Worm (Caenorhabditis elegans) whole organism, L1 larva: Measurements from ENCODE around the gene Y8A9A.2.

Experiments used
- ama-1 ChIP-seq: fragments of 150-350 bp; optimal IDR thresholded peaks from 2 replicates; lab custom pipeline; 2014
- blmp-1 ChIP-seq: fragments of 150-350 bp; optimal IDR thresholded peaks from 2 replicates; lab custom pipeline; 2014; ENCODE audit warnings: missing biosample characterization, missing genetic modification characterization
- dpl-1 ChIP-seq, 3 experiments: fragments of 150-350 bp in 2 of 3; sonication (generic microtip) in 1 of 3; optimal IDR thresholded peaks; 2 replicates each; lab custom pipeline; 2014 to 2017; ENCODE audit warnings: missing biosample characterization in 3 of 3, missing genetic modification characterization in 3 of 3, missing genetic modification reagents in 3 of 3
- fos-1 ChIP-seq: fragments of 150-350 bp; optimal IDR thresholded peaks from 2 replicates; lab custom pipeline; 2014; ENCODE audit warnings: missing biosample characterization, missing genetic modification characterization
- lin-15B ChIP-seq: fragments of 150-350 bp; sonication (generic microtip); optimal IDR thresholded peaks from 3 replicates; lab custom pipeline; 2014; ENCODE audit warnings: missing biosample characterization, missing genetic modification characterization
- nhr-11 ChIP-seq: fragments of 150-350 bp; optimal IDR thresholded peaks from 2 replicates; lab custom pipeline; 2014; ENCODE audit warnings: missing biosample characterization, missing genetic modification characterization
- nhr-19 ChIP-seq: fragments of 200-800 bp; sonication (Bioruptor generic); conservative IDR thresholded peaks from 2 replicates; pipeline ENCODE4 v1.3.6; 2022; ENCODE audit warnings: missing genetic modification characterization, missing compliant biosample characterization
- nhr-237 ChIP-seq: fragments of 150-350 bp; optimal IDR thresholded peaks from 2 replicates; lab custom pipeline; 2014; ENCODE audit warnings: missing biosample characterization, missing genetic modification characterization
- nhr-76 ChIP-seq: sonication (generic microtip); optimal IDR thresholded peaks from 2 replicates; lab custom pipeline; 2017; ENCODE audit warnings: missing biosample characterization, missing genetic modification characterization
- nhr-90 ChIP-seq: sonication (generic microtip); optimal IDR thresholded peaks from 2 replicates; lab custom pipeline; 2016; ENCODE audit warnings: mild to moderate bottlenecking, missing genetic modification characterization, missing compliant biosample characterization; ENCODE audit not compliant: poor library complexity
- pqm-1 ChIP-seq: sonication (generic microtip); optimal IDR thresholded peaks from 3 replicates; lab custom pipeline; 2017; ENCODE audit warnings: missing biosample characterization, missing genetic modification characterization
- snu-23 ChIP-seq: sonication (generic microtip); optimal IDR thresholded peaks from 2 replicates; lab custom pipeline; 2016; ENCODE audit warnings: missing genetic modification characterization, missing compliant biosample characterization
- tlp-1 ChIP-seq: fragments of 150-350 bp; optimal IDR thresholded peaks from 2 replicates; lab custom pipeline; 2014; ENCODE audit warnings: missing biosample characterization, missing genetic modification characterization

ce11 chrII:3748719-3749118, 46.7 kb upstream of the Y8A9A.2 start, which contains the start of gene fbxb-90:
- TF ChIP-seq ama-1 (lab: Kevin White, UChicago) (no peak), nhr-19 (no peak), nhr-11 (tag; lab: Kevin White, UChicago) (no peak), nhr-76 (tag; lab: Kevin White, UChicago) (no peak), blmp-1 (no peak), nhr-237 (tag; lab: Kevin White, UChicago) (no peak), nhr-90 (tag; lab: Kevin White, UChicago) (no peak), lin-15B (no peak), pqm-1 (no peak), fos-1 (tag; lab: Kevin White, UChicago) (no peak), dpl-1 (GFP tag; optimal IDR thresholded peaks at IDR 0.05; lab: Kevin White, UChicago) (no peak), snu-23 (GFP tag; lab: Kevin White, UChicago) (no peak), tlp-1 (tag; lab: Kevin White, UChicago) (no peak)
